Worm (Caenorhabditis elegans) whole organism, L2 larva: ENCODE results near the gene ZK632.14.

ENCODE experiments used
- C34F6.9 ChIP-seq: fragments of 150-350 bp; optimal IDR thresholded peaks from 2 replicates; lab custom pipeline; 2014; ENCODE audit warnings: missing biosample characterization, missing genetic modification characterization
- F13H6.1 ChIP-seq: sonication (generic microtip); optimal IDR thresholded peaks from 2 replicates; lab custom pipeline; 2016; ENCODE audit warnings: missing genetic modification characterization, missing compliant biosample characterization
- R02D3.7 ChIP-seq: fragments of 150-350 bp; optimal IDR thresholded peaks from 2 replicates; lab custom pipeline; 2014; ENCODE audit warnings: missing biosample characterization, missing genetic modification characterization
- Y55F3AM.14 ChIP-seq: fragments of 200-800 bp; sonication (Bioruptor generic); optimal IDR thresholded peaks from 2 replicates; lab custom pipeline; 2018; ENCODE audit warnings: mild to moderate bottlenecking, missing genetic modification characterization, missing compliant biosample characterization
- ZK546.5 ChIP-seq: sonication (generic microtip); optimal IDR thresholded peaks from 2 replicates; lab custom pipeline; 2017; ENCODE audit warnings: missing biosample characterization, missing genetic modification characterization
- alr-1 ChIP-seq: fragments of 150-350 bp; optimal IDR thresholded peaks from 2 replicates; lab custom pipeline; 2014; ENCODE audit warnings: missing biosample characterization, missing genetic modification characterization
- aly-2 ChIP-seq: fragments of 150-350 bp; optimal IDR thresholded peaks from 2 replicates; lab custom pipeline; 2014; ENCODE audit warnings: missing biosample characterization, missing genetic modification characterization
- ama-1 ChIP-seq: fragments of 150-350 bp; optimal IDR thresholded peaks from 2 replicates; lab custom pipeline; 2018; ENCODE audit warnings: inconsistent platforms
- blmp-1 ChIP-seq: sonication (generic microtip); optimal IDR thresholded peaks from 2 replicates; lab custom pipeline; 2017; ENCODE audit warnings: missing genetic modification characterization, mild to moderate bottlenecking, missing compliant biosample characterization, antibody characterized with exemption, moderate library complexity; ENCODE audit not compliant: insufficient read depth
- ceh-16 ChIP-seq: fragments of 150-350 bp; optimal IDR thresholded peaks from 2 replicates; lab custom pipeline; 2014; ENCODE audit warnings: missing biosample characterization, missing genetic modification characterization
- ceh-82 ChIP-seq: fragments of 150-350 bp; optimal IDR thresholded peaks from 2 replicates; lab custom pipeline; 2014; ENCODE audit warnings: missing biosample characterization, missing genetic modification characterization
- crh-2 ChIP-seq: sonication (generic microtip); optimal IDR thresholded peaks from 2 replicates; lab custom pipeline; 2017; ENCODE audit warnings: missing biosample characterization, missing genetic modification characterization
- dmd-4 ChIP-seq: sonication (generic microtip); optimal IDR thresholded peaks from 2 replicates; lab custom pipeline; 2017; ENCODE audit warnings: missing biosample characterization, missing genetic modification characterization
- egl-27 ChIP-seq: sonication (generic microtip); optimal IDR thresholded peaks from 3 replicates; lab custom pipeline; 2017; ENCODE audit warnings: missing biosample characterization, missing genetic modification reagents, missing genetic modification characterization
- elt-1 ChIP-seq: fragments of 150-350 bp; optimal IDR thresholded peaks from 2 replicates; lab custom pipeline; 2014; ENCODE audit warnings: missing biosample characterization, missing genetic modification characterization
- elt-3 ChIP-seq: sonication (generic microtip); optimal IDR thresholded peaks from 2 replicates; lab custom pipeline; 2017; ENCODE audit warnings: missing biosample characterization, missing genetic modification characterization
- fos-1 ChIP-seq: fragments of 150-350 bp; optimal IDR thresholded peaks from 2 replicates; lab custom pipeline; 2014; ENCODE audit warnings: missing biosample characterization, missing genetic modification characterization
- gmeb-1 ChIP-seq: fragments of 150-350 bp; optimal IDR thresholded peaks from 2 replicates; lab custom pipeline; 2014; ENCODE audit warnings: missing biosample characterization, missing genetic modification characterization
- lin-11 ChIP-seq: fragments of 150-350 bp; sonication (generic microtip); optimal IDR thresholded peaks from 2 replicates; lab custom pipeline; 2014; ENCODE audit warnings: missing biosample characterization, missing genetic modification characterization, inconsistent platforms, mixed read lengths
- lin-13 ChIP-seq: fragments of 150-350 bp; optimal IDR thresholded peaks from 2 replicates; lab custom pipeline; 2014; ENCODE audit warnings: missing biosample characterization, missing genetic modification reagents, missing genetic modification characterization
- lin-39 ChIP-seq: fragments of 150-350 bp; optimal IDR thresholded peaks from 2 replicates; lab custom pipeline; 2014; ENCODE audit warnings: missing biosample characterization, missing genetic modification reagents, missing genetic modification characterization
- lsy-2 ChIP-seq, 2 experiments: fragments of 150-350 bp in 1 of 2; sonication (generic microtip) in 1 of 2; optimal IDR thresholded peaks; 2 replicates each; lab custom pipeline; 2014 to 2017; ENCODE audit warnings: missing biosample characterization in 2 of 2, missing genetic modification characterization in 2 of 2
- mab-5 ChIP-seq: fragments of 150-350 bp; optimal IDR thresholded peaks from 2 replicates; lab custom pipeline; 2014; ENCODE audit warnings: missing biosample characterization, missing genetic modification characterization
- mbf-1 ChIP-seq: sonication (generic microtip); optimal IDR thresholded peaks from 2 replicates; lab custom pipeline; 2017; ENCODE audit warnings: missing biosample characterization, missing genetic modification characterization
- mdl-1 ChIP-seq, 2 experiments: fragments of 150-350 bp in 1 of 2; sonication (generic microtip) in 1 of 2; optimal IDR thresholded peaks; 2 replicates each; lab custom pipeline; 2017; ENCODE audit warnings: missing biosample characterization in 2 of 2, missing genetic modification characterization in 2 of 2
- nhr-10 ChIP-seq: sonication (generic microtip); optimal IDR thresholded peaks from 2 replicates; lab custom pipeline; 2017; ENCODE audit warnings: missing biosample characterization, missing genetic modification characterization
- nhr-11 ChIP-seq: fragments of 150-350 bp; optimal IDR thresholded peaks from 2 replicates; lab custom pipeline; 2014; ENCODE audit warnings: missing biosample characterization, missing genetic modification characterization
- nhr-129 ChIP-seq: fragments of 150-350 bp; optimal IDR thresholded peaks from 2 replicates; lab custom pipeline; 2014; ENCODE audit warnings: missing biosample characterization, missing genetic modification characterization
- nhr-23 ChIP-seq: fragments of 150-350 bp; optimal IDR thresholded peaks from 2 replicates; lab custom pipeline; 2014; ENCODE audit warnings: missing biosample characterization, missing genetic modification reagents, missing genetic modification characterization
- nhr-237 ChIP-seq: fragments of 150-350 bp; optimal IDR thresholded peaks from 2 replicates; lab custom pipeline; 2014; ENCODE audit warnings: missing biosample characterization, missing genetic modification characterization
- nhr-25 ChIP-seq: fragments of 150-350 bp; sonication (generic microtip); optimal IDR thresholded peaks from 3 replicates; lab custom pipeline; 2014; ENCODE audit warnings: missing biosample characterization, missing genetic modification characterization
- nhr-6 ChIP-seq: fragments of 150-350 bp; optimal IDR thresholded peaks from 2 replicates; lab custom pipeline; 2014; ENCODE audit warnings: missing biosample characterization, missing genetic modification characterization
- nhr-77 ChIP-seq: fragments of 150-350 bp; optimal IDR thresholded peaks from 2 replicates; lab custom pipeline; 2014; ENCODE audit warnings: missing biosample characterization, missing genetic modification characterization
- peb-1 ChIP-seq: fragments of 150-350 bp; optimal IDR thresholded peaks from 2 replicates; lab custom pipeline; 2014; ENCODE audit warnings: missing biosample characterization, missing genetic modification characterization
- sem-4 ChIP-seq: fragments of 150-350 bp; optimal IDR thresholded peaks from 2 replicates; lab custom pipeline; 2014; ENCODE audit warnings: missing biosample characterization, missing genetic modification reagents, missing genetic modification characterization
- skn-1 ChIP-seq: sonication (generic microtip); optimal IDR thresholded peaks from 2 replicates; lab custom pipeline; 2017; ENCODE audit warnings: missing biosample characterization, missing genetic modification characterization
- sma-3 ChIP-seq: sonication (generic microtip); optimal IDR thresholded peaks from 2 replicates; lab custom pipeline; 2016; ENCODE audit warnings: missing genetic modification reagents, missing genetic modification characterization, missing compliant biosample characterization
- sma-9 ChIP-seq, 2 experiments: fragments of 150-350 bp in 1 of 2; sonication (generic microtip) in 1 of 2; optimal IDR thresholded peaks; 2 replicates each; lab custom pipeline; 2014 to 2016; ENCODE audit warnings: missing genetic modification characterization in 2 of 2, mild to moderate bottlenecking in 1 of 2, missing biosample characterization in 1 of 2, missing compliant biosample characterization in 1 of 2, missing genetic modification reagents in 1 of 2, moderate library complexity in 1 of 2
- snpc-4 ChIP-seq: fragments of 150-350 bp; optimal IDR thresholded peaks from 2 replicates; lab custom pipeline; 2014; ENCODE audit warnings: missing biosample characterization, missing genetic modification characterization
- unc-39 ChIP-seq: fragments of 150-350 bp; optimal IDR thresholded peaks from 2 replicates; lab custom pipeline; 2014; ENCODE audit warnings: missing biosample characterization, missing genetic modification characterization
- unc-55 ChIP-seq: fragments of 150-350 bp; sonication (generic microtip); optimal IDR thresholded peaks from 3 replicates; lab custom pipeline; 2014; ENCODE audit warnings: missing biosample characterization, missing genetic modification reagents, missing genetic modification characterization
- unc-62 ChIP-seq: fragments of 150-350 bp; optimal IDR thresholded peaks from 2 replicates; lab custom pipeline; 2014; ENCODE audit warnings: missing biosample characterization, missing genetic modification reagents, missing genetic modification characterization
- zag-1 ChIP-seq: fragments of 150-350 bp; optimal IDR thresholded peaks from 2 replicates; lab custom pipeline; 2014; ENCODE audit warnings: missing biosample characterization, missing genetic modification characterization
- ztf-1 ChIP-seq: fragments of 200-800 bp; sonication (Bioruptor generic); conservative IDR thresholded peaks from 2 replicates; pipeline ENCODE4 v1.3.6; 2022; ENCODE audit warnings: missing genetic modification characterization, missing compliant biosample characterization
- ztf-11 ChIP-seq: sonication (generic microtip); optimal IDR thresholded peaks from 2 replicates; lab custom pipeline; 2017; ENCODE audit warnings: missing biosample characterization, missing genetic modification characterization

ZK632.14 gene

DNA sequence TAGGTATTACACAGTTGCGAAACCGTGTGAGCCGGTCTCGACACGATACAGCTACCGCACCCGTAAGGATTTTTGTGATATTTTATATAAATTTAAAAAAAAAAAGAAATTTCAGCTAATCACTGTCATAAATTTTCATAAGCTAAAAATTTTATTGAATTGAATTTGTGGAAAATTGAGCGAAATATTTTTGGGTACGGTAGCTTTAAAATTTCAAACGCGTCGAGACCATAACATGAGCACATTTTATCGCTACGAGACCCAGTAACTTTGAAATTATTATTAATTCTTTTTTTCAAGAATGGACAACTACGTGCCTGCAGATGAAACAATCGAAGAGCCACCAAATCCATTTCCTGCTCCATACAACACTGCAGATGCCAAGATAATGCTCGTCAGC, at the start of gene ZK632.14:
TSS of gene ZK632.14 (plus strand) at position 301 of the 400 bp plus-strand sequence.
- TF ChIP-seq zag-1 (tag; lab: Kevin White, UChicago) (no peak), nhr-129 (tag; lab: Kevin White, UChicago) (no peak), F13H6.1 (tag; lab: Kevin White, UChicago) (no peak), aly-2 (no peak), C34F6.9 (tag; lab: Kevin White, UChicago) (no peak), lin-11 (tag; lab: Kevin White, UChicago) (no peak)

DNA sequence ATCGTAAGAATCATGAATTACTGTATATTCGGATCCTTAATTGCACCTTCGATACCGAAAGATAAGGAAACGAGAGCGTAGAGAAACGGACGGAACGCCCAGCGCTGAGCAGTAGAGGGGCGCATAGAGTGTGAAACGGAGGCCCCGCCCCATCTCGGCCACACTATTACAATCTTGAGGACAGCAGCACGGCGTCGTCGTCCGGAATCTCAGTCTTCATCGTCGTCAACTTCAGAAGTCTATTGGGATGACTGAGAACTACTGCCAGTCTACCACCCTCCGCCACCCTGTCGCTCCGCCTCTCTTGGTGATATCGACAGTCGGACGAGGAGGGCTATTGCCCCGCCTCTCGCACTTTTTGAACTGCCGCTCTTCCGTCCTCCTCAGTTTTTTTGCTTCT, 48.5 kb upstream of the ZK632.14 start:
- TF ChIP-seq gmeb-1 (tag; lab: Kevin White, UChicago): no peak
- TF ChIP-seq alr-1 (tag; lab: Kevin White, UChicago): no peak
- no peak for TF ChIP-seq mdl-1 (tag; optimal IDR thresholded peaks at IDR 0.05; lab: Kevin White, UChicago)
- TF ChIP-seq sma-3 (GFP tag; lab: Kevin White, UChicago): no peak
- no peak for TF ChIP-seq ztf-11 (tag; lab: Kevin White, UChicago)
- no peak for TF ChIP-seq sma-9 (GFP tag; optimal IDR thresholded peaks at IDR 0.05; lab: Kevin White, UChicago)
- TF ChIP-seq sma-9 (tag; optimal IDR thresholded peaks at IDR 0.05; lab: Kevin White, UChicago): no peak
- no peak for TF ChIP-seq crh-2 (tag; lab: Kevin White, UChicago)
- no peak for TF ChIP-seq nhr-129 (tag; lab: Kevin White, UChicago)
- TF ChIP-seq C34F6.9 (tag; lab: Kevin White, UChicago): no peak
- TF ChIP-seq lin-13 (GFP tag; lab: Kevin White, UChicago): no peak
- no peak for TF ChIP-seq nhr-11 (tag; lab: Kevin White, UChicago)
- TF ChIP-seq nhr-6 (tag; lab: Kevin White, UChicago): no peak
- TF ChIP-seq peb-1: no peak
- TF ChIP-seq ztf-1 (GFP tag; lab: Robert Waterston, UW): no peak
- TF ChIP-seq Y55F3AM.14 (GFP tag; lab: Kevin White, UChicago): no peak
- TF ChIP-seq skn-1 (tag; lab: Kevin White, UChicago): no peak
- TF ChIP-seq lin-11 (tag; lab: Kevin White, UChicago): no peak

DNA sequence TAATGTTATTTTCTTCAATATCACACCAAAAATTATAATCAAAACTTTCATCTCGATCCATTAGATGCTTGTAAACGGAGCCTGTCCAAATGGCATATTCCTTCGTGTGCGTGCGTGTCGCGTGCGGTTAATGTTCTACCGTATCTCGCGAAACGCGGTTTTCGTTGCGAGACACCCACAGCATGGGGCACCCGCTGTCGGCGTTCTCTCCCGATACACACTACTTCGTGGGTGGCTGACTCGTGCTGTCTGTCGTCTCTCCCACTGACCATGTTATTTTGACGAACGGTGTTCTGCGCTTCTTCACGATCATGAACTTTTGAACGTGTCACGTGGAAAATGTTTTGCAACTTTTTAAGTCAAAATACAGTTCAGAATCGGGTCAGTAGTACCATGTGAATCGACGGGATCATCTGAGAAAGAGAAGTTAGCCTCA, 47.8 kb upstream of the ZK632.14 start:
- TF ChIP-seq gmeb-1 (tag; lab: Kevin White, UChicago): peak; percentile 93
- peak; percentile 99 to 100 for TF ChIP-seq lsy-2 (tag; optimal IDR thresholded peaks at IDR 0.05; lab: Kevin White, UChicago)
- no peak for TF ChIP-seq nhr-11 (tag; lab: Kevin White, UChicago)
- TF ChIP-seq sma-9 (GFP tag; optimal IDR thresholded peaks at IDR 0.05; lab: Kevin White, UChicago): peak; percentile 98
- no peak for TF ChIP-seq sma-9 (tag; optimal IDR thresholded peaks at IDR 0.05; lab: Kevin White, UChicago)
- peak; percentile 59 for TF ChIP-seq R02D3.7 (tag; lab: Kevin White, UChicago)
- peak; percentile 99 for TF ChIP-seq Y55F3AM.14 (GFP tag; lab: Kevin White, UChicago)
- TF ChIP-seq nhr-77: peak; percentile 47
- TF ChIP-seq C34F6.9 (tag; lab: Kevin White, UChicago): peak; percentile 100
- TF ChIP-seq aly-2: no peak
- peak; percentile 98 for TF ChIP-seq nhr-129 (tag; lab: Kevin White, UChicago)
- TF ChIP-seq ceh-16 (tag; lab: Kevin White, UChicago): peak; percentile 99
- TF ChIP-seq fos-1 (tag; lab: Kevin White, UChicago): peak; percentile 96
- peak; percentile 57 for TF ChIP-seq elt-1 (tag; lab: Kevin White, UChicago)
- TF ChIP-seq F13H6.1 (tag; lab: Kevin White, UChicago): peak; percentile 99
- TF ChIP-seq mbf-1 (tag; lab: Kevin White, UChicago): no peak
- peak; percentile 94 for TF ChIP-seq nhr-6 (tag; lab: Kevin White, UChicago)
- TF ChIP-seq zag-1 (tag; lab: Kevin White, UChicago): peak; percentile 94
- peak; percentile 21 for TF ChIP-seq peb-1
- TF ChIP-seq nhr-237 (tag; lab: Kevin White, UChicago): peak; percentile 71
- no peak for TF ChIP-seq nhr-23
- TF ChIP-seq nhr-10 (tag; lab: Kevin White, UChicago): peak; percentile 90
- peak; percentile 77 for TF ChIP-seq mab-5 (tag; lab: Kevin White, UChicago)
- TF ChIP-seq blmp-1 (tag; lab: Kevin White, UChicago): peak; percentile 83
- TF ChIP-seq unc-62: peak; percentile 83
- TF ChIP-seq egl-27 (tag; lab: Kevin White, UChicago): peak; percentile 96
- TF ChIP-seq unc-39 (tag; lab: Kevin White, UChicago): peak; percentile 35
- no peak for TF ChIP-seq elt-3 (tag; lab: Kevin White, UChicago)
- TF ChIP-seq sma-3 (GFP tag; lab: Kevin White, UChicago): peak; percentile 100
- TF ChIP-seq skn-1 (tag; lab: Kevin White, UChicago): peak; percentile 41
- TF ChIP-seq snpc-4 (tag; lab: Kevin White, UChicago): peak; percentile 86
- peak; percentile 97 for TF ChIP-seq lin-13 (GFP tag; lab: Kevin White, UChicago)
- peak; percentile 98 for TF ChIP-seq lin-11 (tag; lab: Kevin White, UChicago)
- TF ChIP-seq mdl-1 (tag; optimal IDR thresholded peaks at IDR 0.05; lab: Kevin White, UChicago): peak; percentile 97 to 99
- no peak for TF ChIP-seq alr-1 (tag; lab: Kevin White, UChicago)
- peak; percentile 95 for TF ChIP-seq ama-1 (lab: Kevin White, UChicago)
- TF ChIP-seq ceh-82 (tag; lab: Kevin White, UChicago): peak; percentile 86
- no peak for TF ChIP-seq ztf-11 (tag; lab: Kevin White, UChicago)
- peak; percentile 96 for TF ChIP-seq unc-55 (GFP tag; lab: Kevin White, UChicago)
- peak; percentile 91 for TF ChIP-seq ZK546.5 (tag; lab: Kevin White, UChicago)
- TF ChIP-seq crh-2 (tag; lab: Kevin White, UChicago): peak; percentile 99
- no peak for TF ChIP-seq dmd-4
- 0 out of 2 replicates have a peak, but pooled peaks have one; percentile 45 for TF ChIP-seq ztf-1 (GFP tag; lab: Robert Waterston, UW)
- TF ChIP-seq nhr-25 (tag; lab: Kevin White, UChicago): peak; percentile 98
- no peak for TF ChIP-seq lin-39
- peak; percentile 98 for TF ChIP-seq sem-4
